Worm (Caenorhabditis elegans): Measurements from ENCODE around the gene sftb-1.
A peak's percentile ranks its signal among the peaks of the same experiment; 100 is the strongest.

sftb-1 gene

DNA sequence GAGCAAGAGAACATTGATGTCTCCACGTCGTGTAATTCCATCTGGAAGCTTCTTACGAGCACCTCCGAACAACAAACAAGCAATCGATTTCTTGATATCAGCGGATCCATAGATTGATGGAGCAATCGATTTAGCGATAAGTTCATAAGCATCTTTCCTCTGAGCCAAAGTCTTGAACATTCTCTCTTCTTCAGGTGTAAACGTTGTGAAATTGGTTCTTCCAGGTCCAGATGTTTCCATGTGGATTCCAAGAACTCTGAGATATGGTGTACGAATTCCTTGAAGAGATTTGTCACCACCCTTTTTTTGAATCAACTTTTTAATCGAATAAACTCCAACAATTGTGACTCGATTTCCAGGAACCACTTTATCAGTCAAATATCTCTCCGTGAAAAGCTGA lies 20.9 kb upstream of the sftb-1 start:
- TF ChIP-seq elt-1 (tag; optimal IDR thresholded peaks at IDR 0.05): no peak
- TF ChIP-seq zag-1 (tag; optimal IDR thresholded peaks at IDR 0.05): no peak
- TF ChIP-seq nhr-28 (tag; optimal IDR thresholded peaks at IDR 0.05): no peak
- TF ChIP-seq nhr-67 (tag; optimal IDR thresholded peaks at IDR 0.05): no peak
- no peak for TF ChIP-seq nhr-76 (tag; optimal IDR thresholded peaks at IDR 0.05)
- no peak for TF ChIP-seq fos-1 (tag; optimal IDR thresholded peaks at IDR 0.05)
- no peak for TF ChIP-seq jun-1 (tag; optimal IDR thresholded peaks at IDR 0.05)
- no peak for TF ChIP-seq egl-5 (tag; optimal IDR thresholded peaks at IDR 0.05)
- no peak for TF ChIP-seq ztf-4 (tag; optimal IDR thresholded peaks at IDR 0.05)

DNA sequence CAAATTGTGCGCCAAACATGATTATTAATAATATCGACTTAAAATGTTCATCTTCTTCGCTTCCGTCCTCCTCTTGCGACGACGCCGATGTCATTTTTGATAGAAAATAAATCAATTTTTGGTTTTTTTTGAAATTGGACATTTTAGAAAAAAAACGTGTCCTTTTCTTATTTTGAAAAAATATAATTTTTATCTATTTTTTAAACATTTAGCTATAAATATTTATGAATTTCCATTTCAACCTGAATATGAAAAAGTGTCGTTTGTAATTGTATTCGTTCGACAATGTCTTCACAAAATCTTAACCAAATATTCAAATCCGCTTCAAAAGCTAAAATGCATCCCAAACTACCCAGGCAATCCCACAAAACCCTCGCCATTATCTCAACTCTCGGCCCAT lies 18.3 kb upstream of the sftb-1 start, which contains the start of gene R10E4.3:
TSS of gene R10E4.3 (minus strand) at position 101 of the 400 bp plus-strand sequence.
- TF ChIP-seq zag-1 (tag; optimal IDR thresholded peaks at IDR 0.05) (no peak), fos-1 (tag; optimal IDR thresholded peaks at IDR 0.05) (no peak), nhr-23 (tag; optimal IDR thresholded peaks at IDR 0.05) (no peak), pha-4 (tag; optimal IDR thresholded peaks at IDR 0.05) (no peak)

DNA sequence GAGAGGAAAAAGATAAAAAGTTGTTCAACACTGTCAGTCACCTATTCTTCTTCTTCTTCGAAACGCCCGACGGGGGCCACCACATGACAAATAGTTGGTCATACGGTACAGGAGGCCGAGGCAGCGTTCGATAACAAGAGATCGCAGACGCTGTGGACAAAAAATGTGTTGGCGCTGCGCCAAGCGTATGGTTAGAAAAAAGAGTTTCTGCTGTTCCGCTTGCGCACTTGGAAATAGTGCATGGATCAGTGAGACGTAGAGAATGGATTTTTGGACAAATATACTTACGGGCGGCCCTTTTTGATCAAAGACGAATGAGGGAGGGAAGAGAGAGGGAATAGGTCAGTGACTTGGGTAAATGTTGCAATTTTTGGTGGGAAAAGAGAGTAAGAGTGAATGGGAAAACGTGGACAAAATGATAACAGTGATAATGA lies 15.7 kb upstream of the sftb-1 start:
- TF ChIP-seq elt-2 (tag; optimal IDR thresholded peaks at IDR 0.05) (peak; percentile 77), pqm-1 (tag; optimal IDR thresholded peaks at IDR 0.05) (peak; percentile 30), snpc-4 (tag; optimal IDR thresholded peaks at IDR 0.05) (peak; percentile 43), aly-2 (tag; optimal IDR thresholded peaks at IDR 0.05) (no peak), lin-39 (tag; optimal IDR thresholded peaks at IDR 0.05) (peak; percentile 4), nhr-23 (tag; optimal IDR thresholded peaks at IDR 0.05) (peak; percentile 93), nhr-12 (tag; optimal IDR thresholded peaks at IDR 0.05) (no peak), elt-1 (tag; optimal IDR thresholded peaks at IDR 0.05) (peak; percentile 28), nhr-237 (tag; optimal IDR thresholded peaks at IDR 0.05) (no peak), hmg-11 (tag; optimal IDR thresholded peaks at IDR 0.05) (peak; percentile 69), jun-1 (tag; optimal IDR thresholded peaks at IDR 0.05) (peak; percentile 84), lsy-12 (tag; optimal IDR thresholded peaks at IDR 0.05) (peak; percentile 76), nhr-43 (tag; optimal IDR thresholded peaks at IDR 0.05; ENCODE audit: poor library complexity, severe bottlenecking) (peak; percentile 94), elt-3 (tag; optimal IDR thresholded peaks at IDR 0.05) (peak in 1 of 3 experiments; percentile 27), daf-12 (tag; optimal IDR thresholded peaks at IDR 0.05) (no peak), pha-4 (tag; optimal IDR thresholded peaks at IDR 0.05) (peak; percentile 99), mdl-1 (tag; optimal IDR thresholded peaks at IDR 0.05) (peak; percentile 70), ceh-28 (tag; optimal IDR thresholded peaks at IDR 0.05) (peak; percentile 60), fos-1 (tag; optimal IDR thresholded peaks at IDR 0.05) (peak; percentile 16), egl-27 (tag; optimal IDR thresholded peaks at IDR 0.05) (peak; percentile 57), nhr-25 (tag; optimal IDR thresholded peaks at IDR 0.05) (peak; percentile 95), lin-15B (tag; optimal IDR thresholded peaks at IDR 0.05) (peak; percentile 40), R02D3.7 (tag; optimal IDR thresholded peaks at IDR 0.05) (peak; percentile 11), nfya-1 (tag; optimal IDR thresholded peaks at IDR 0.05; ENCODE audit: insufficient read depth) (peak; percentile 73), tbx-2 (tag; optimal IDR thresholded peaks at IDR 0.05) (peak; percentile 49), egl-5 (tag; optimal IDR thresholded peaks at IDR 0.05) (no peak), sea-2 (GFP tag; optimal IDR thresholded peaks at IDR 0.05) (no peak), nhr-76 (tag; optimal IDR thresholded peaks at IDR 0.05) (no peak)

DNA sequence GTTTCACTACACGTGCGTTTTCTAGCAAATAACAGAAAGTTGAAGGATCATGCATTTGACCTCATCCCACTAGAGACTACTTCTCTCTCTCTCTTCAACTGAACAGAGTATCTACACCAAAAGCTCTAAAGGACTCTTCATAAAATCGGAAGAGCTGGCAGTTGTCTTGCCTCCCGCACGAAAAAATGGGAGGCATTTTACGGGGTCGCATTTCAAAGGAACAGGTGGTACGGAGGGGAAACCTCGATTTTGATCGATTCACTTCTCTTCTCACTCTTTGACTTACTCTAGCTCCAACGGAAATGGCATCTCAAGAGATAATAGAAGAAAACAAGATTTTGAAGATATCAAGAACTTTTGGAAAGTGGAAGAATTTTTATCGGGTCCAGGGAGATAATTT lies 14.1 kb upstream of the sftb-1 start:
- TF ChIP-seq fos-1 (tag; optimal IDR thresholded peaks at IDR 0.05) (no peak), lin-15B (tag; optimal IDR thresholded peaks at IDR 0.05) (no peak), nhr-11 (tag; optimal IDR thresholded peaks at IDR 0.05) (peak; percentile 65), nhr-28 (tag; optimal IDR thresholded peaks at IDR 0.05) (no peak), ceh-28 (tag; optimal IDR thresholded peaks at IDR 0.05) (peak; percentile 32), hmg-11 (tag; optimal IDR thresholded peaks at IDR 0.05) (no peak), elt-1 (tag; optimal IDR thresholded peaks at IDR 0.05) (no peak), nfya-1 (tag; optimal IDR thresholded peaks at IDR 0.05; ENCODE audit: insufficient read depth) (peak; percentile 15), elt-2 (tag; optimal IDR thresholded peaks at IDR 0.05) (no peak), egl-5 (tag; optimal IDR thresholded peaks at IDR 0.05) (peak; percentile 45), daf-12 (tag; optimal IDR thresholded peaks at IDR 0.05) (no peak), unc-62 (GFP tag; optimal IDR thresholded peaks at IDR 0.05) (no peak), ztf-4 (tag; optimal IDR thresholded peaks at IDR 0.05) (no peak), snpc-4 (tag; optimal IDR thresholded peaks at IDR 0.05) (no peak), tbx-2 (tag; optimal IDR thresholded peaks at IDR 0.05) (no peak), nhr-67 (tag; optimal IDR thresholded peaks at IDR 0.05) (no peak), ceh-82 (tag; optimal IDR thresholded peaks at IDR 0.05) (no peak), mdl-1 (tag; optimal IDR thresholded peaks at IDR 0.05) (no peak), lin-39 (tag; optimal IDR thresholded peaks at IDR 0.05) (peak; percentile 4), sea-2 (GFP tag; optimal IDR thresholded peaks at IDR 0.05) (no peak), nhr-25 (tag; optimal IDR thresholded peaks at IDR 0.05) (no peak), ZK546.5 (tag; optimal IDR thresholded peaks at IDR 0.05) (no peak), pha-4 (tag; optimal IDR thresholded peaks at IDR 0.05) (no peak)
